Fruit fly (Drosophila melanogaster): ENCODE measurements around the gene GstD1.
A peak's percentile ranks its signal among the peaks of the same experiment; 100 is the strongest.

GstD1 gene

DNA sequence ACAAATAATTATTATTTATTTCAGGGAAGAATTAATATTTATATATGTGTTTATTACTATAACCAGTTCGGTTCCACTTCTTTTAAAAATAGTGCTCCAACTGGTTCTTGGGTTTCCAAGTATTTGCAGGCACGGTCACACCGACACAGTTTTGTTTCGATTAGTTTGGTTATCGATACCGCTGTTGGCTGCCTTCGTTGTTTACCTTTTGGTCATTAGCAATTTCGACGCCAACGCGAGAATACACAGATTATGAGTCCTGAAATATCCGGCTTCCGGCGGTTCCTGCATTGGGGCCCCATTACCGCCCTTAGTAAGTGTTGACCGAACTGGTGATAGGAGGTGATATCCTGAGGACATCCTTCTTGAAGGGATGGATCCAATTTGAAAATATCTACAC lies 39.1 kb upstream of the GstD1 start, which contains the start of gene CG5196 (continued):
- peak; percentile 94 for TF ChIP-seq stwl (tag; optimal IDR thresholded peaks at IDR 0.05)
- TF ChIP-seq sd (tag; optimal IDR thresholded peaks at IDR 0.05): peak; percentile 30
- TF ChIP-seq B-H2 (GFP tag; optimal IDR thresholded peaks at IDR 0.05): peak; percentile 51
- TF ChIP-seq Camta (GFP tag; optimal IDR thresholded peaks at IDR 0.05): no peak
- TF ChIP-seq Dref (GFP tag; IDR thresholded peaks at IDR 0.05): peak; percentile 93
- no peak for TF ChIP-seq CG8388 (GFP tag; optimal IDR thresholded peaks at IDR 0.05)
- TF ChIP-seq CG3995 (GFP tag; optimal IDR thresholded peaks at IDR 0.05): peak; percentile 78
- peak; percentile 17 for TF ChIP-seq kah (GFP tag; optimal IDR thresholded peaks at IDR 0.05)
- peak; percentile 18 for TF ChIP-seq caup (GFP tag; optimal IDR thresholded peaks at IDR 0.05; ENCODE audit: severe bottlenecking)
- peak; percentile 52 for TF ChIP-seq tna (GFP tag; IDR thresholded peaks at IDR 0.05; ENCODE audit: partially characterized antibody)
- TF ChIP-seq CG4820 (GFP tag; optimal IDR thresholded peaks at IDR 0.05): peak; percentile 17
- TF ChIP-seq CG10267 (tag; optimal IDR thresholded peaks at IDR 0.05): peak; percentile 62
- TF ChIP-seq lola (GFP tag; optimal IDR thresholded peaks at IDR 0.05): no peak
- peak; percentile 84; the same call in 2 of the 3 replicates for TF ChIP-seq CG34422 (GFP tag; IDR thresholded peaks at IDR 0.05)
- TF ChIP-seq MBD-R2 (GFP tag; IDR thresholded peaks at IDR 0.05): peak; percentile 95
- TF ChIP-seq zfh1 (GFP tag; IDR thresholded peaks at IDR 0.05): 0 out of 3 replicates have a peak, but pooled peaks have one; percentile 27
- TF ChIP-seq unpg (GFP tag; optimal IDR thresholded peaks at IDR 0.05): peak; percentile 12
- no peak for TF ChIP-seq org-1 (GFP tag; optimal IDR thresholded peaks at IDR 0.05)
- TF ChIP-seq Adf1 (GFP tag; IDR thresholded peaks at IDR 0.05): peak; percentile 36; the same call in 1 of the 2 replicates
- peak in 1 of 2 experiments; percentile 53 for TF ChIP-seq insv (GFP tag; optimal IDR thresholded peaks at IDR 0.05)
- peak; percentile 7 for TF ChIP-seq CG7928 (GFP tag; optimal IDR thresholded peaks at IDR 0.05)
- TF ChIP-seq HLHmδ (GFP tag; optimal IDR thresholded peaks at IDR 0.05): peak; percentile 49
- TF ChIP-seq CG14860 (GFP tag; IDR thresholded peaks at IDR 0.05; ENCODE audit: partially characterized antibody): peak; percentile 27; the same call in 2 of the 3 replicates
- TF ChIP-seq ap (GFP tag; IDR thresholded peaks at IDR 0.05): no peak
- peak; percentile 12 for TF ChIP-seq Xbp1 (GFP tag; optimal IDR thresholded peaks at IDR 0.05)
- TF ChIP-seq gsb-n (tag; optimal IDR thresholded peaks at IDR 0.05): peak; percentile 20
- TF ChIP-seq en (GFP tag; optimal IDR thresholded peaks at IDR 0.05): no peak
- TF ChIP-seq E2f2 (GFP tag; IDR thresholded peaks at IDR 0.05): peak; percentile 87
- no peak for TF ChIP-seq D (optimal IDR thresholded peaks at IDR 0.05)
- TF ChIP-seq D (GFP tag; optimal IDR thresholded peaks at IDR 0.05): no peak
- no peak for TF ChIP-seq h (optimal IDR thresholded peaks at IDR 0.05)
- TF ChIP-seq Dll (GFP tag; IDR thresholded peaks at IDR 0.05; ENCODE audit: partially characterized antibody): peak; percentile 64
- peak; percentile 81 for TF ChIP-seq CG34224 (GFP tag; IDR thresholded peaks at IDR 0.05; ENCODE audit: partially characterized antibody)
- TF ChIP-seq CG30020 (tag; optimal IDR thresholded peaks at IDR 0.05): peak; percentile 61
- TF ChIP-seq Rfx (GFP tag; IDR thresholded peaks at IDR 0.05): peak; percentile 26; the same call in 1 of the 2 replicates
- peak; percentile 30 for TF ChIP-seq NfI (GFP tag; optimal IDR thresholded peaks at IDR 0.05)
- no peak for TF ChIP-seq oc (tag; optimal IDR thresholded peaks at IDR 0.05)
- peak; percentile 72 for TF ChIP-seq Opbp (GFP tag; IDR thresholded peaks at IDR 0.05; ENCODE audit: partially characterized antibody)
- no peak for TF ChIP-seq CG4424 (GFP tag; optimal IDR thresholded peaks at IDR 0.05)
- TF ChIP-seq fu2 (GFP tag; optimal IDR thresholded peaks at IDR 0.05): no peak
- peak; percentile 9 for TF ChIP-seq wek (GFP tag; optimal IDR thresholded peaks at IDR 0.05)
- no peak for TF ChIP-seq prd (optimal IDR thresholded peaks at IDR 0.05)
- TF ChIP-seq prd (GFP tag; IDR thresholded peaks at IDR 0.05): no peak
- TF ChIP-seq chinmo (GFP tag; IDR thresholded peaks at IDR 0.05; ENCODE audit: partially characterized antibody): peak; percentile 67; the same call in 1 of the 4 replicates
- TF ChIP-seq CG4282 (GFP tag; optimal IDR thresholded peaks at IDR 0.05): no peak
- TF ChIP-seq CG17829 (tag; optimal IDR thresholded peaks at IDR 0.05): peak; percentile 36
- TF ChIP-seq CG12659 (GFP tag; optimal IDR thresholded peaks at IDR 0.05): peak; percentile 78
- TF ChIP-seq Drgx (GFP tag; IDR thresholded peaks at IDR 0.05): no peak
- TF ChIP-seq CoRest (tag; optimal IDR thresholded peaks at IDR 0.05): peak; percentile 5
- peak; percentile 31 for TF ChIP-seq nmo (GFP tag; optimal IDR thresholded peaks at IDR 0.05)
